Worm (Caenorhabditis elegans) whole organism, L1 larva: ENCODE results near the gene srxa-16.

Experiments used
- ama-1 ChIP-seq: fragments of 150-350 bp; optimal IDR thresholded peaks from 2 replicates; lab custom pipeline; 2014
- blmp-1 ChIP-seq: fragments of 150-350 bp; optimal IDR thresholded peaks from 2 replicates; lab custom pipeline; 2014; ENCODE audit warnings: missing biosample characterization, missing genetic modification characterization
- ceh-82 ChIP-seq, 3 experiments: fragments of 150-350 bp in 1 of 3; sonication (generic microtip) in 2 of 3; optimal IDR thresholded peaks; 2 replicates each; lab custom pipeline; 2014 to 2017; ENCODE audit warnings: missing biosample characterization in 3 of 3, missing genetic modification characterization in 3 of 3
- elt-3 ChIP-seq, 6 experiments: fragments of 150-350 bp in 1 of 6; sonication (generic microtip); optimal IDR thresholded peaks; 2 replicates each; lab custom pipeline; 2017 to 2018; ENCODE audit warnings: missing biosample characterization in 6 of 6, missing genetic modification characterization in 6 of 6, inconsistent platforms in 1 of 6
- mab-9 ChIP-seq: fragments of 200-800 bp; sonication (Bioruptor generic); IDR thresholded peaks from 2 replicates; pipeline ENCODE4 v1.3.6; 2022; ENCODE audit warnings: missing genetic modification reagents, missing genetic modification characterization, missing compliant biosample characterization
- nhr-85 ChIP-seq: sonication (generic microtip); peaks from one replicate; lab custom pipeline; 2016; ENCODE audit warnings: missing genetic modification characterization, inconsistent platforms, missing compliant biosample characterization
- snpc-4 ChIP-seq: fragments of 150-350 bp; optimal IDR thresholded peaks from 2 replicates; lab custom pipeline; 2014; ENCODE audit warnings: missing biosample characterization, missing genetic modification characterization

DNA sequence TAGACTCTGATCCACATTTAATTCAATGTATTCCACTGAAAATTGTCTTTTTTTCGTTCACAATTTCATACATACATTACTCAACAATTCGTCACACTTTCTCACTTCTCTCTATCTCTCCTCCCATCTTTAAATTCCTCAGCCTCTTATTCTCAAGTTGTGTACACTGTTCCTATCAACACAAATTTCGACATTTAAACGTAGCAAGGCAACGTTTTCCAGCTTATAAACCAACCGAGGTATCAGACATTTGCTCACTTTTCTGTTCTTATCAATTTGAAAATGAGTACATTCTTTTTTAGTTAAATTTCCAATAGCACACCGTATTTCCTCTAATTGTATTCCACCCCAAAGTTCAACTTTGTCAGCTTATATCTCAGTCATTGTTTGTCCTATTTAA, 6.8 kb upstream of the srxa-16 start, which contains the start of gene skr-3:
- no peak for TF ChIP-seq ama-1 (lab: Kevin White, UChicago)
- peak; percentile 60 for TF ChIP-seq nhr-85
- no peak for TF ChIP-seq snpc-4 (tag; lab: Kevin White, UChicago)
- TF ChIP-seq elt-3 (tag; optimal IDR thresholded peaks at IDR 0.05; lab: Kevin White, UChicago): no peak
- TF ChIP-seq mab-9 (GFP tag; lab: Robert Waterston, UW): no peak
- TF ChIP-seq ceh-82 (tag; optimal IDR thresholded peaks at IDR 0.05; lab: Kevin White, UChicago): no peak
- no peak for TF ChIP-seq blmp-1 (tag; lab: Kevin White, UChicago)
